Worm (Caenorhabditis elegans): Measurements from ENCODE around the gene srh-222.

- TF ChIP-seq klf-2 (GFP tag; conservative IDR thresholded peaks at IDR 0.05) (no peak), ztf-29 (GFP tag; IDR thresholded peaks at IDR 0.05) (no peak), med-1 (GFP tag; optimal IDR thresholded peaks at IDR 0.05; ENCODE audit: insufficient read depth) (no peak), T22C8.4 (GFP tag; IDR thresholded peaks at IDR 0.05) (no peak)
These were observed 37.8 kb upstream of the srh-222 start, which contains the start of gene clec-174 for ce11 chrIV:3941658-3942328.
